Worm (Caenorhabditis elegans) whole organism, L2 larva: ENCODE measurements around the gene raga-1.

Source experiments
- C34F6.9 ChIP-seq: fragments of 150-350 bp; optimal IDR thresholded peaks from 2 replicates; lab custom pipeline; 2014; ENCODE audit warnings: missing biosample characterization, missing genetic modification characterization
- R02D3.7 ChIP-seq: fragments of 150-350 bp; optimal IDR thresholded peaks from 2 replicates; lab custom pipeline; 2014; ENCODE audit warnings: missing biosample characterization, missing genetic modification characterization
- Y55F3AM.14 ChIP-seq: fragments of 200-800 bp; sonication (Bioruptor generic); optimal IDR thresholded peaks from 2 replicates; lab custom pipeline; 2018; ENCODE audit warnings: mild to moderate bottlenecking, missing genetic modification characterization, missing compliant biosample characterization
- ZK546.5 ChIP-seq: sonication (generic microtip); optimal IDR thresholded peaks from 2 replicates; lab custom pipeline; 2017; ENCODE audit warnings: missing biosample characterization, missing genetic modification characterization
- alr-1 ChIP-seq: fragments of 150-350 bp; optimal IDR thresholded peaks from 2 replicates; lab custom pipeline; 2014; ENCODE audit warnings: missing biosample characterization, missing genetic modification characterization
- ama-1 ChIP-seq: fragments of 150-350 bp; optimal IDR thresholded peaks from 2 replicates; lab custom pipeline; 2018; ENCODE audit warnings: inconsistent platforms
- blmp-1 ChIP-seq: sonication (generic microtip); optimal IDR thresholded peaks from 2 replicates; lab custom pipeline; 2017; ENCODE audit warnings: missing genetic modification characterization, mild to moderate bottlenecking, missing compliant biosample characterization, antibody characterized with exemption, moderate library complexity; ENCODE audit not compliant: insufficient read depth
- ceh-16 ChIP-seq: fragments of 150-350 bp; optimal IDR thresholded peaks from 2 replicates; lab custom pipeline; 2014; ENCODE audit warnings: missing biosample characterization, missing genetic modification characterization
- dmd-4 ChIP-seq: sonication (generic microtip); optimal IDR thresholded peaks from 2 replicates; lab custom pipeline; 2017; ENCODE audit warnings: missing biosample characterization, missing genetic modification characterization
- egl-27 ChIP-seq: sonication (generic microtip); optimal IDR thresholded peaks from 3 replicates; lab custom pipeline; 2017; ENCODE audit warnings: missing biosample characterization, missing genetic modification reagents, missing genetic modification characterization
- elt-1 ChIP-seq: fragments of 150-350 bp; optimal IDR thresholded peaks from 2 replicates; lab custom pipeline; 2014; ENCODE audit warnings: missing biosample characterization, missing genetic modification characterization
- elt-3 ChIP-seq: sonication (generic microtip); optimal IDR thresholded peaks from 2 replicates; lab custom pipeline; 2017; ENCODE audit warnings: missing biosample characterization, missing genetic modification characterization
- fos-1 ChIP-seq: fragments of 150-350 bp; optimal IDR thresholded peaks from 2 replicates; lab custom pipeline; 2014; ENCODE audit warnings: missing biosample characterization, missing genetic modification characterization
- lin-11 ChIP-seq: fragments of 150-350 bp; sonication (generic microtip); optimal IDR thresholded peaks from 2 replicates; lab custom pipeline; 2014; ENCODE audit warnings: missing biosample characterization, missing genetic modification characterization, inconsistent platforms, mixed read lengths
- lin-13 ChIP-seq: fragments of 150-350 bp; optimal IDR thresholded peaks from 2 replicates; lab custom pipeline; 2014; ENCODE audit warnings: missing biosample characterization, missing genetic modification reagents, missing genetic modification characterization
- lin-39 ChIP-seq: fragments of 150-350 bp; optimal IDR thresholded peaks from 2 replicates; lab custom pipeline; 2014; ENCODE audit warnings: missing biosample characterization, missing genetic modification reagents, missing genetic modification characterization
- mab-5 ChIP-seq: fragments of 150-350 bp; optimal IDR thresholded peaks from 2 replicates; lab custom pipeline; 2014; ENCODE audit warnings: missing biosample characterization, missing genetic modification characterization
- mbf-1 ChIP-seq: sonication (generic microtip); optimal IDR thresholded peaks from 2 replicates; lab custom pipeline; 2017; ENCODE audit warnings: missing biosample characterization, missing genetic modification characterization
- nhr-10 ChIP-seq: sonication (generic microtip); optimal IDR thresholded peaks from 2 replicates; lab custom pipeline; 2017; ENCODE audit warnings: missing biosample characterization, missing genetic modification characterization
- nhr-11 ChIP-seq: fragments of 150-350 bp; optimal IDR thresholded peaks from 2 replicates; lab custom pipeline; 2014; ENCODE audit warnings: missing biosample characterization, missing genetic modification characterization
- nhr-12 ChIP-seq: fragments of 150-350 bp; optimal IDR thresholded peaks from 2 replicates; lab custom pipeline; 2014; ENCODE audit warnings: missing biosample characterization, missing genetic modification characterization
- nhr-21 ChIP-seq: fragments of 150-350 bp; optimal IDR thresholded peaks from 2 replicates; lab custom pipeline; 2014; ENCODE audit warnings: missing biosample characterization, missing genetic modification characterization
- nhr-237 ChIP-seq: fragments of 150-350 bp; optimal IDR thresholded peaks from 2 replicates; lab custom pipeline; 2014; ENCODE audit warnings: missing biosample characterization, missing genetic modification characterization
- sem-4 ChIP-seq: fragments of 150-350 bp; optimal IDR thresholded peaks from 2 replicates; lab custom pipeline; 2014; ENCODE audit warnings: missing biosample characterization, missing genetic modification reagents, missing genetic modification characterization
- skn-1 ChIP-seq: sonication (generic microtip); optimal IDR thresholded peaks from 2 replicates; lab custom pipeline; 2017; ENCODE audit warnings: missing biosample characterization, missing genetic modification characterization
- snpc-4 ChIP-seq: fragments of 150-350 bp; optimal IDR thresholded peaks from 2 replicates; lab custom pipeline; 2014; ENCODE audit warnings: missing biosample characterization, missing genetic modification characterization
- unc-39 ChIP-seq: fragments of 150-350 bp; optimal IDR thresholded peaks from 2 replicates; lab custom pipeline; 2014; ENCODE audit warnings: missing biosample characterization, missing genetic modification characterization
- unc-55 ChIP-seq: fragments of 150-350 bp; sonication (generic microtip); optimal IDR thresholded peaks from 3 replicates; lab custom pipeline; 2014; ENCODE audit warnings: missing biosample characterization, missing genetic modification reagents, missing genetic modification characterization
- unc-62 ChIP-seq: fragments of 150-350 bp; optimal IDR thresholded peaks from 2 replicates; lab custom pipeline; 2014; ENCODE audit warnings: missing biosample characterization, missing genetic modification reagents, missing genetic modification characterization
- zag-1 ChIP-seq: fragments of 150-350 bp; optimal IDR thresholded peaks from 2 replicates; lab custom pipeline; 2014; ENCODE audit warnings: missing biosample characterization, missing genetic modification characterization
- ztf-1 ChIP-seq: fragments of 200-800 bp; sonication (Bioruptor generic); conservative IDR thresholded peaks from 2 replicates; pipeline ENCODE4 v1.3.6; 2022; ENCODE audit warnings: missing genetic modification characterization, missing compliant biosample characterization
- ztf-11 ChIP-seq: sonication (generic microtip); optimal IDR thresholded peaks from 2 replicates; lab custom pipeline; 2017; ENCODE audit warnings: missing biosample characterization, missing genetic modification characterization

Gene raga-1

DNA sequence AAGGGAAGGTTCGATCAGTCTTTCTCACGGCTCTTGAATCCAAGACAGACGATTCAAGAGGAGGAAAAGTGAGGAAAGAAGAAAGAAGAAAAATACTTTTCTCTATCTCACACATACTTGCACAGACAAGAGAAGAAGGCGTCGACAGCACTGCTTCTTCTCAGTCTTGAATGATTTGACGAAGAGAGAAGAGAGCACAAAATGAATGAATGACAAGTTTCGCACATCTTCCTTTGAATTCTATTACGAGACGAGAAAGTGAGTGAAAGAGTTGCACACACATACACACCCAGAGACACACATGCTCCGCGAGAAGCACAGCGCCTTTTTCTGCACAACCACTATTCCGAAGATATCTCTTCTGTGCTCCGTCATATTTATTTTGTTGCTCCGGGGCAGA, 34.5 kb downstream of the raga-1 start:
- TF ChIP-seq zag-1 (tag; lab: Kevin White, UChicago) = peak; percentile 63
- TF ChIP-seq ztf-11 (tag; lab: Kevin White, UChicago) = no peak
- no peak for TF ChIP-seq unc-62 (GFP tag; lab: Kevin White, UChicago)
- peak; percentile 38 for TF ChIP-seq C34F6.9
- peak; percentile 68 for TF ChIP-seq unc-55

DNA sequence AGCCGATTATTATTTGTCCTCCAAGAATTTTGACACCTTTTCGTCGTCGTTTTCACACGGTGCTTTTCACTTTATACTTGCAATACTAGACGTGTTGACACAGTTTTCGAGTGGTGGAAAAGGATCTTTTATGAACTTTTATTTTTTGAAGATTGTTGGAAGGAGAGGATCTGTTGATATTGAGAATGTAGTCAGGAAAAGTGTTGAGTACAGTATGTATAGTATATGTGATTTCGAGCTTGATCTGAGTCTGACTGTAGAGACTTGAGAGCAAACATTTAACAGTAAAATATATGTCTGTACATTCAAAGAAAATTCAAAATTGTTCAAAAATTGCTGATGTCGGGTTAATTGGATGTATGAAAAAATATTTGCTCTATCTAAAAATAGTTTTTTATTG, 35.0 kb downstream of the raga-1 start:
- no peak for TF ChIP-seq skn-1 (tag; lab: Kevin White, UChicago)
- no peak for TF ChIP-seq nhr-12 (tag; lab: Kevin White, UChicago)
- no peak for TF ChIP-seq blmp-1 (tag; lab: Kevin White, UChicago)
- TF ChIP-seq mbf-1 (tag; lab: Kevin White, UChicago) = no peak
- TF ChIP-seq nhr-21 = peak; percentile 44
- peak; percentile 28 for TF ChIP-seq ama-1 (lab: Kevin White, UChicago)

- TF ChIP-seq alr-1 (tag; lab: Kevin White, UChicago) = no peak
- TF ChIP-seq mab-5 (tag; lab: Kevin White, UChicago) = no peak
- TF ChIP-seq nhr-11 (tag; lab: Kevin White, UChicago) = no peak
- no peak for TF ChIP-seq unc-39 (tag; lab: Kevin White, UChicago)
Measured at ce11 chrII:11336640-11337241, 35.6 kb downstream of the raga-1 start.

ce11 chrII:11337497-11338040, 36.4 kb downstream of the raga-1 start, which contains the start of gene sqt-1:
Gene sqt-1 (minus strand): TSS chrII:11337837.
- TF ChIP-seq Y55F3AM.14 (GFP tag; lab: Kevin White, UChicago) (no peak), ama-1 (lab: Kevin White, UChicago) (peak; percentile 69), lin-39 (tag; lab: Kevin White, UChicago) (no peak), ztf-11 (tag; lab: Kevin White, UChicago) (no peak), blmp-1 (tag; lab: Kevin White, UChicago) (no peak), ceh-16 (tag; lab: Kevin White, UChicago) (no peak), fos-1 (tag; lab: Kevin White, UChicago) (no peak), nhr-21 (peak; percentile 36), mab-5 (tag; lab: Kevin White, UChicago) (no peak), sem-4 (tag; lab: Kevin White, UChicago) (peak; percentile 37), unc-55 (peak; percentile 64)
- TF ChIP-seq, all 48 proteins: peak for 4

ce11 chrII:11339507-11339906, 38.3 kb downstream of the raga-1 start, which contains the start of gene rmd-3:
Gene rmd-3 (minus strand): TSS chrII:11339607.
- TF ChIP-seq zag-1 (tag; lab: Kevin White, UChicago) (no peak), ztf-1 (GFP tag; lab: Robert Waterston, UW) (no peak), skn-1 (tag; lab: Kevin White, UChicago) (no peak), dmd-4 (tag; lab: Kevin White, UChicago) (no peak), lin-11 (tag; lab: Kevin White, UChicago) (no peak), ZK546.5 (no peak), ama-1 (lab: Kevin White, UChicago) (no peak), alr-1 (tag; lab: Kevin White, UChicago) (no peak), egl-27 (tag; lab: Kevin White, UChicago) (no peak), ceh-16 (tag; lab: Kevin White, UChicago) (no peak), nhr-12 (tag; lab: Kevin White, UChicago) (no peak), R02D3.7 (tag; lab: Kevin White, UChicago) (no peak), mab-5 (tag; lab: Kevin White, UChicago) (no peak)

DNA sequence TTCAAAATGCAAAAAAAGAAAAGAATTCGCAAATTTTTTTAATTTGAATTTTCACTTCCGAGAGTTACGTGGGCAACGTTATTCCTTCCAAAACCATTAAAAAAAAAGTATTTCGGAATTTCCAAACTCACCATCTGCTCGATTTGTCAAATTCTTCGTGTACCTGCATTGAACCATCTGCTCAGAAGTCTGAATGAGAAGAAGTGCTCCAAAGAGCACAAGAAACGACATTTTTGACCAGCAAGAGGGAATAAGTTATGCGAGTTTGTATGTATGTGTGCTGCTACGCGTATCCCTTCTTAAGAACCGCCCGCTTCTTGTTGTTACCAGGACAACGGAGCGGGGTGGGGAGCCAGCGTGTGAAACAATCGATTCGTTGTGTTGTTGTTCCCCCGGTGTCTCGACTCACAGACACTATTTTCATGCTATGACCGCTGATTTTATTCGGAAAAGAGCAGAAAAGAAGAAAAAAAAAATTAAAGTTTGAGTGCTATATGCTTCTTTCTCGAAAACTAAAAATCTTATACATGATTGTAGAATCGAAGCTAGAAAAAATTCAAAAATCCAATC, 42.2 kb downstream of the raga-1 start, which contains the start of gene lgc-20:
TSS of gene lgc-20 (minus strand) at position 311 of the 570 bp plus-strand sequence.
- TF ChIP-seq lin-11 (tag; lab: Kevin White, UChicago) (no peak), elt-3 (tag; lab: Kevin White, UChicago) (no peak), zag-1 (tag; lab: Kevin White, UChicago) (no peak), nhr-10 (no peak), mab-5 (tag; lab: Kevin White, UChicago) (no peak), skn-1 (tag; lab: Kevin White, UChicago) (no peak), nhr-237 (tag; lab: Kevin White, UChicago) (no peak), ztf-11 (tag; lab: Kevin White, UChicago) (no peak), egl-27 (tag; lab: Kevin White, UChicago) (no peak), lin-13 (GFP tag; lab: Kevin White, UChicago) (no peak), blmp-1 (tag; lab: Kevin White, UChicago) (no peak), elt-1 (tag; lab: Kevin White, UChicago) (no peak), unc-62 (GFP tag; lab: Kevin White, UChicago) (no peak), snpc-4 (tag; lab: Kevin White, UChicago) (no peak), ZK546.5 (no peak)
